Fruit fly (Drosophila melanogaster) whole organism, prepupa: ENCODE results near the gene CG16779.
A peak's percentile ranks its signal among the peaks of the same experiment; 100 is the strongest.

Experiments used
- CG11762 ChIP-seq: fragments of 200-800 bp; sonication (Bioruptor generic); optimal IDR thresholded peaks from 3 replicates; lab custom pipeline; 2016; ENCODE audit warnings: missing biosample characterization, missing genetic modification characterization; ENCODE audit not compliant: insufficient read depth
- CG32006 ChIP-seq: fragments of 200-800 bp; sonication (Bioruptor generic); optimal IDR thresholded peaks from 3 replicates; lab custom pipeline; 2017; ENCODE audit warnings: missing biosample characterization, mild to moderate bottlenecking, missing genetic modification characterization
- CG4318 ChIP-seq: fragments of 200-800 bp; sonication (Bioruptor generic); optimal IDR thresholded peaks from 3 replicates; lab custom pipeline; 2017; ENCODE audit warnings: missing biosample characterization, mild to moderate bottlenecking, missing genetic modification characterization
- CG6163 ChIP-seq: fragments of 200-800 bp; sonication (Bioruptor generic); IDR thresholded peaks from 3 replicates; pipeline ENCODE4 v1.3.6; 2022; ENCODE audit warnings: missing biosample characterization, missing genetic modification characterization
- CG8319 ChIP-seq: fragments of 200-800 bp; sonication (Bioruptor generic); optimal IDR thresholded peaks from 3 replicates; lab custom pipeline; 2016; ENCODE audit warnings: missing biosample characterization, missing genetic modification characterization
- Eip93F ChIP-seq: fragments of 200-800 bp; sonication (Bioruptor generic); optimal IDR thresholded peaks from 2 replicates; lab custom pipeline; 2016; ENCODE audit warnings: missing biosample characterization, mild to moderate bottlenecking, missing genetic modification characterization
- Smox ChIP-seq: fragments of 200-800 bp; sonication (Bioruptor generic); optimal IDR thresholded peaks from 3 replicates; lab custom pipeline; 2016; ENCODE audit warnings: missing biosample characterization, missing genetic modification characterization
- topi ChIP-seq: fragments of 200-800 bp; sonication (Bioruptor generic); optimal IDR thresholded peaks from 3 replicates; lab custom pipeline; 2016; ENCODE audit warnings: missing biosample characterization, missing genetic modification characterization

DNA sequence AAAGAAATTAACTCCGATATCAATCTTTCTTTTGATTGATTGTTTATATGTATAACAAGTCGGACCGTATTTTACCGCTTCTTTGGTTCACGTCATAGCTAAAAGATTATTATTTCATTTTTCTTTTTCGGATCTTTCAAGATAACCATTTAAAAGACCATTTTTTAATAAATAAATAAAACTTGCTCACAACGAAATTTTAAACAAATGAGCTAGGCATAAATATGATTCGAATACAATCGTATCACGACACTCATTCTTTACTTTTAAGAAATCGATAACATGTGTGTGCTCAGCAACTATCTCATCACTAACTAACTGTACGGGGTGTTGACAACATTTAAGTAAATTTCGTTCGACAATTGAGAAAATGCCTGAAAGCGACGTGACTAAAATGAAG, 10.9 kb upstream of the CG16779 start, which contains the start of gene CG8149:
- TF ChIP-seq CG32006 (GFP tag; lab: Kevin White, UChicago) (no peak), CG11762 (GFP tag; lab: Kevin White, UChicago) (no peak), Eip93F (no peak), CG6163 (no peak), topi (GFP tag; lab: Kevin White, UChicago) (peak; percentile 21), Smox (GFP tag; lab: Kevin White, UChicago) (no peak), CG8319 (GFP tag; lab: Kevin White, UChicago) (no peak), CG4318 (GFP tag; lab: Kevin White, UChicago) (no peak)
